Worm (Caenorhabditis elegans): ENCODE measurements around the gene amt-2.

- TF ChIP-seq rnt-1 (tag; optimal IDR thresholded peaks at IDR 0.05), result no peak
- no peak for TF ChIP-seq ahr-1 (tag; optimal IDR thresholded peaks at IDR 0.05)
- TF ChIP-seq eyg-1 (tag; optimal IDR thresholded peaks at IDR 0.05), result no peak
- no peak for TF ChIP-seq ceh-6 (GFP tag; optimal IDR thresholded peaks at IDR 0.05)
- no peak for TF ChIP-seq ama-1 (optimal IDR thresholded peaks at IDR 0.05)
- no peak for TF ChIP-seq nfya-1 (tag; optimal IDR thresholded peaks at IDR 0.05)
Measured at ce11 chrIV:13008405-13009208, 33.6 kb upstream of the amt-2 start, which contains the start of gene mbk-2.

All from whole organism, late embryonic.